Fruit fly (Drosophila melanogaster): ENCODE measurements around the gene lft.

DNA sequence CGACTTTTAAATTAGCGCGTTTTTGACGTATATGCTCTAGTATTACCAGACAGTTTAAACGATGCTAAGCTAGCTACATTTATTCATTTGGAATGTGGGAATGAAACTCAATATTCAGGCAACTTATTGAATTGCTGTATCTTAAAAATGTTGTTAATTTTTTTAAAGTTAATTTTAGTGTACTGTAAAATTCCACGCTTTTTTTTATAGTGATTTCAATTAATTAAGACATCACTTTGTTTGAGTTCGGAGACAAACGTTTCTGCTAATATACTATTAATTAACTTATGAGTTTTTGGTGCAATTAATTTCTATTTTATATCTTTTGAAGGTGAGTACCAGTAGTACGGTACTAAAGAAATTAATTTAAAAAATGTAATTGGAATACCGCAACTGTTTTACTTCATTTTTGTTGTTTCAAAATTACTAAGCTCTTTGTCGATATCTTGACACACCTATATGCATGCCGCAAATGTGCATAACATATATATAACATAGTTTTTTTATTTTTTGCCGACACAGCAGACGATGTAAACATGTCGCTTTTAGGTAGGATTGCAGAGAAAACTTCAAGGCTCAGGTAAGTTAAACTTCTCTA, 22.0 kb downstream of the lft start, which contains the start of the genes Cdk1 and mRpS7:
- TF ChIP-seq CG14711 (tag; optimal IDR thresholded peaks at IDR 0.05) (peak; percentile 59), kay (GFP tag; ENCODE audit: borderline replicate concordance) (peak; percentile 82), CG11617 (GFP tag; optimal IDR thresholded peaks at IDR 0.05) (peak; percentile 74), toe (GFP tag; optimal IDR thresholded peaks at IDR 0.05) (no peak), tj (GFP tag; optimal IDR thresholded peaks at IDR 0.05) (peak; percentile 40), CG7045 (GFP tag; optimal IDR thresholded peaks at IDR 0.05) (peak; percentile 74), CG1620 (GFP tag; optimal IDR thresholded peaks at IDR 0.05) (peak; percentile 40), CG33017 (tag; optimal IDR thresholded peaks at IDR 0.05) (peak; percentile 52)

All from whole organism, adult.